Worm (Caenorhabditis elegans) whole organism, late embryonic: ENCODE measurements around the gene C24D10.5.

Experiments used
- ceh-2 ChIP-seq: sonication (generic microtip); optimal IDR thresholded peaks from 2 replicates; lab custom pipeline; 2016; ENCODE audit warnings: missing genotype, missing genetic modification characterization, missing compliant biosample characterization
- npax-4 ChIP-seq: sonication (generic microtip); optimal IDR thresholded peaks from 2 replicates; lab custom pipeline; 2016; ENCODE audit warnings: missing genetic modification characterization, missing compliant biosample characterization
- ref-2 ChIP-seq: sonication (generic microtip); optimal IDR thresholded peaks from 2 replicates; lab custom pipeline; 2016; ENCODE audit warnings: missing genetic modification characterization, missing compliant biosample characterization
- zip-5 ChIP-seq: sonication (generic microtip); optimal IDR thresholded peaks from 2 replicates; lab custom pipeline; 2016; ENCODE audit warnings: missing genetic modification characterization, missing compliant biosample characterization

Gene C24D10.5

DNA sequence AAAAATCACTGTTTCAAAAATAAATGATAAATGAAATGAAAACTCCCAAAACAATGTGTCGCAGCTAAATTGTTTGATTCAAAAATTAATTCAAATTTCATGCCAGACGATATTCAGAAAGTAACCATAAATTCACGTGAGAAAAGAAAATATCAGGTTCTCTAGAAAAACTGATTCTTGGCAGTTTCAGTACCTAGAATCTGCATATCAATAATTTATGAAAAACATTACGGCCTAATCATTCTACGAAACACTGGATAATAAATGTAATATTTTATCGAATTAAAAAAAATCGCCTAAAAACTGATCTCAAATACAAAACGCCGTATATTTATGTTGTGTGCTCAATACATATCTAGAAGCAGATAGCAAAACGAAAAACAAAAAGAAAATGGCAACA lies 50.9 kb downstream of the C24D10.5 start:
- no peak for TF ChIP-seq zip-5
- TF ChIP-seq ref-2 (tag; lab: Kevin White, UChicago): no peak
- TF ChIP-seq npax-4 (tag; lab: Kevin White, UChicago): no peak
- no peak for TF ChIP-seq ceh-2
